Worm (Caenorhabditis elegans) whole organism, L4 larva: Measurements from ENCODE around the gene W05H9.4.
A peak's percentile ranks its signal among the peaks of the same experiment; 100 is the strongest.

Experiments
- F10B5.3 ChIP-seq: sonication (generic microtip); optimal IDR thresholded peaks from 2 replicates; lab custom pipeline; 2016; ENCODE audit warnings: mild to moderate bottlenecking, missing genetic modification characterization, missing compliant biosample characterization
- F26F4.8 ChIP-seq: fragments of 200-800 bp; sonication (Bioruptor generic); conservative IDR thresholded peaks from 2 replicates; pipeline ENCODE4 v1.3.6; 2022; ENCODE audit warnings: missing genetic modification characterization, missing compliant biosample characterization
- F44E2.7 ChIP-seq: fragments of 200-800 bp; sonication (Bioruptor generic); IDR thresholded peaks from 2 replicates; pipeline ENCODE4 v2.1.2; 2022; ENCODE audit warnings: missing genetic modification characterization, missing compliant biosample characterization
- Y105C5A.15 ChIP-seq: fragments of 200-800 bp; sonication (Bioruptor generic); IDR thresholded peaks from 2 replicates; pipeline ENCODE4 v1.3.6; 2022; ENCODE audit warnings: missing genetic modification characterization, missing compliant biosample characterization
- Y75B8A.6 ChIP-seq: fragments of 200-800 bp; sonication (Bioruptor generic); IDR thresholded peaks from 2 replicates; pipeline ENCODE4 v1.3.6; 2022; ENCODE audit warnings: missing genetic modification reagents, missing genetic modification characterization, missing compliant biosample characterization
- ZK337.2 ChIP-seq: fragments of 200-800 bp; sonication (Bioruptor generic); IDR thresholded peaks from 2 replicates; pipeline ENCODE4 v1.3.6; 2022; ENCODE audit warnings: missing genetic modification reagents, missing genetic modification characterization, missing compliant biosample characterization
- ZK546.5 ChIP-seq, 2 experiments: sonication (generic microtip); optimal IDR thresholded peaks; 2 replicates each; lab custom pipeline; 2017; ENCODE audit warnings: missing biosample characterization in 2 of 2, missing genetic modification characterization in 2 of 2
- arid-1 ChIP-seq: fragments of 200-800 bp; sonication (Bioruptor generic); conservative IDR thresholded peaks from 2 replicates; pipeline ENCODE4 v1.3.6; 2022; ENCODE audit warnings: missing genetic modification reagents, missing genetic modification characterization, missing compliant biosample characterization
- ceh-20 ChIP-seq: fragments of 200-800 bp; sonication (Bioruptor generic); IDR thresholded peaks from 2 replicates; pipeline ENCODE4 v1.3.6; 2022; ENCODE audit warnings: missing genetic modification reagents, missing genetic modification characterization, missing compliant biosample characterization
- ceh-82 ChIP-seq: sonication (generic microtip); optimal IDR thresholded peaks from 2 replicates; lab custom pipeline; 2017; ENCODE audit warnings: missing biosample characterization, missing genetic modification characterization
- ces-1 ChIP-seq: fragments of 150-350 bp; sonication (generic microtip); optimal IDR thresholded peaks from 4 replicates; lab custom pipeline; 2014; ENCODE audit warnings: missing biosample characterization, missing genetic modification reagents, missing genetic modification characterization
- ctbp-1 ChIP-seq: fragments of 200-800 bp; sonication (Bioruptor generic); IDR thresholded peaks from 2 replicates; pipeline ENCODE4 v1.3.6; 2022; ENCODE audit warnings: missing genetic modification reagents, missing genetic modification characterization, missing compliant biosample characterization
- daf-12 ChIP-seq: fragments of 150-350 bp; optimal IDR thresholded peaks from 2 replicates; lab custom pipeline; 2014; ENCODE audit warnings: missing biosample characterization, missing genetic modification reagents, missing genetic modification characterization
- daf-8 ChIP-seq: fragments of 200-800 bp; sonication (Bioruptor generic); IDR thresholded peaks from 2 replicates; pipeline ENCODE4 v1.3.6; 2022; ENCODE audit warnings: missing genetic modification characterization, missing compliant biosample characterization
- dmd-9 ChIP-seq: fragments of 200-800 bp; sonication (Bioruptor generic); IDR thresholded peaks from 2 replicates; pipeline ENCODE4 v1.3.6; 2022; ENCODE audit warnings: missing genetic modification reagents, missing genetic modification characterization, missing compliant biosample characterization
- dve-1 ChIP-seq: sonication (generic microtip); optimal IDR thresholded peaks from 2 replicates; lab custom pipeline; 2017; ENCODE audit warnings: antibody characterized with exemption, mild to moderate bottlenecking, missing genetic modification characterization, missing compliant biosample characterization; ENCODE audit not compliant: insufficient read depth
- egl-27 ChIP-seq: sonication (generic microtip); optimal IDR thresholded peaks from 3 replicates; lab custom pipeline; 2017; ENCODE audit warnings: missing biosample characterization, missing genetic modification reagents, missing genetic modification characterization
- egl-43 ChIP-seq: fragments of 200-800 bp; sonication (Bioruptor generic); IDR thresholded peaks from 2 replicates; pipeline ENCODE4 v1.3.6; 2022; ENCODE audit warnings: missing genetic modification reagents, missing genetic modification characterization, missing compliant biosample characterization
- gei-8 ChIP-seq: fragments of 200-800 bp; sonication (Bioruptor generic); optimal IDR thresholded peaks from 2 replicates; lab custom pipeline; 2018; ENCODE audit warnings: mild to moderate bottlenecking, missing genetic modification characterization, missing compliant biosample characterization
- hlh-11 ChIP-seq: fragments of 200-800 bp; sonication (Bioruptor generic); optimal IDR thresholded peaks from 2 replicates; lab custom pipeline; 2018; ENCODE audit warnings: mild to moderate bottlenecking, missing genetic modification characterization, missing compliant biosample characterization
- hmg-1.1 ChIP-seq: fragments of 200-800 bp; sonication (Bioruptor generic); IDR thresholded peaks from 2 replicates; pipeline ENCODE4 v1.3.6; 2022; ENCODE audit warnings: missing genetic modification reagents, missing genetic modification characterization, missing compliant biosample characterization
- jun-1 ChIP-seq: fragments of 150-350 bp; optimal IDR thresholded peaks from 2 replicates; lab custom pipeline; 2014; ENCODE audit warnings: missing biosample characterization, missing genetic modification reagents, missing genetic modification characterization
- lim-7 ChIP-seq: fragments of 200-800 bp; sonication (Bioruptor generic); IDR thresholded peaks from 2 replicates; pipeline ENCODE4 v1.3.6; 2022; ENCODE audit warnings: missing genetic modification characterization, missing compliant biosample characterization
- lin-1 ChIP-seq: fragments of 200-800 bp; sonication (Bioruptor generic); IDR thresholded peaks from 2 replicates; pipeline ENCODE4 v1.3.6; 2022; ENCODE audit warnings: missing genetic modification reagents, missing genetic modification characterization, missing compliant biosample characterization
- lin-13 ChIP-seq: fragments of 150-350 bp; optimal IDR thresholded peaks from 2 replicates; lab custom pipeline; 2014; ENCODE audit warnings: missing biosample characterization, missing genetic modification reagents, missing genetic modification characterization
- lin-15B ChIP-seq: fragments of 150-350 bp; sonication (generic microtip); optimal IDR thresholded peaks from 3 replicates; lab custom pipeline; 2014; ENCODE audit warnings: missing biosample characterization, missing genetic modification characterization
- lin-38 ChIP-seq: fragments of 200-800 bp; sonication (Bioruptor generic); IDR thresholded peaks from 2 replicates; pipeline ENCODE4 v1.3.6; 2022; ENCODE audit warnings: missing genetic modification reagents, missing genetic modification characterization, missing compliant biosample characterization
- lir-3 ChIP-seq: sonication (generic microtip); optimal IDR thresholded peaks from 2 replicates; lab custom pipeline; 2016; ENCODE audit warnings: mild to moderate bottlenecking, missing genetic modification characterization, missing compliant biosample characterization
- lsy-2 ChIP-seq, 2 experiments: fragments of 150-350 bp in 1 of 2; sonication (generic microtip) in 1 of 2; optimal IDR thresholded peaks; 2 replicates each; lab custom pipeline; 2014 to 2017; ENCODE audit warnings: missing biosample characterization in 2 of 2, missing genetic modification characterization in 2 of 2
- mdl-1 ChIP-seq, 2 experiments: fragments of 150-350 bp in 1 of 2; sonication (generic microtip) in 1 of 2; optimal IDR thresholded peaks; 2 replicates each; lab custom pipeline; 2014 to 2017; ENCODE audit warnings: missing biosample characterization in 2 of 2, missing genetic modification characterization in 2 of 2
- mdt-29 ChIP-seq: fragments of 200-800 bp; sonication (Bioruptor generic); IDR thresholded peaks from 2 replicates; pipeline ENCODE4 v1.3.6; 2022; ENCODE audit warnings: missing genetic modification reagents, missing genetic modification characterization, missing compliant biosample characterization
- mes-2 ChIP-seq: sonication (generic microtip); optimal IDR thresholded peaks from 2 replicates; lab custom pipeline; 2016; ENCODE audit warnings: missing genotype, mild to moderate bottlenecking, missing genetic modification characterization, missing compliant biosample characterization; ENCODE audit not compliant: poor library complexity, severe bottlenecking
- mxl-3 ChIP-seq: fragments of 200-800 bp; sonication (Bioruptor generic); optimal IDR thresholded peaks from 2 replicates; lab custom pipeline; 2018; ENCODE audit warnings: mild to moderate bottlenecking, missing genetic modification characterization, missing compliant biosample characterization
- nhr-237 ChIP-seq: sonication (generic microtip); optimal IDR thresholded peaks from 2 replicates; lab custom pipeline; 2017; ENCODE audit warnings: missing biosample characterization, missing genetic modification characterization
- nhr-41 ChIP-seq: fragments of 200-800 bp; sonication (Bioruptor generic); IDR thresholded peaks from 2 replicates; pipeline ENCODE4 v1.3.6; 2022; ENCODE audit warnings: missing genetic modification reagents, missing genetic modification characterization, missing compliant biosample characterization
- nhr-42 ChIP-seq: fragments of 200-800 bp; sonication (Bioruptor generic); IDR thresholded peaks from 2 replicates; pipeline ENCODE4 v1.3.6; 2022; ENCODE audit warnings: missing genetic modification characterization, missing compliant biosample characterization
- nhr-76 ChIP-seq: fragments of 150-350 bp; optimal IDR thresholded peaks from 2 replicates; lab custom pipeline; 2014; ENCODE audit warnings: missing biosample characterization, missing genetic modification characterization
- nhr-77 ChIP-seq: fragments of 150-350 bp; optimal IDR thresholded peaks from 2 replicates; lab custom pipeline; 2014; ENCODE audit warnings: missing biosample characterization, missing genetic modification characterization
- skn-1 ChIP-seq: fragments of 150-350 bp; optimal IDR thresholded peaks from 2 replicates; lab custom pipeline; 2014; ENCODE audit warnings: missing biosample characterization, missing genetic modification characterization
- snpc-4 ChIP-seq: fragments of 150-350 bp; optimal IDR thresholded peaks from 2 replicates; lab custom pipeline; 2014; ENCODE audit warnings: missing biosample characterization, missing genetic modification characterization
- spr-1 ChIP-seq: sonication (generic microtip); optimal IDR thresholded peaks from 2 replicates; lab custom pipeline; 2016; ENCODE audit warnings: mild to moderate bottlenecking, missing genetic modification characterization, missing compliant biosample characterization
- spr-3 ChIP-seq: fragments of 200-800 bp; sonication (Bioruptor generic); optimal IDR thresholded peaks from 2 replicates; lab custom pipeline; 2018; ENCODE audit warnings: mild to moderate bottlenecking, missing genetic modification characterization, missing compliant biosample characterization
- unc-130 ChIP-seq: sonication (generic microtip); optimal IDR thresholded peaks from 2 replicates; lab custom pipeline; 2016; ENCODE audit warnings: missing genetic modification reagents, missing genetic modification characterization, missing compliant biosample characterization
- vab-7 ChIP-seq: fragments of 200-800 bp; sonication (Bioruptor generic); IDR thresholded peaks from 2 replicates; pipeline ENCODE4 v1.3.6; 2022; ENCODE audit warnings: missing genetic modification reagents, missing genetic modification characterization, missing compliant biosample characterization
- zag-1 ChIP-seq: fragments of 150-350 bp; optimal IDR thresholded peaks from 2 replicates; lab custom pipeline; 2014; ENCODE audit warnings: missing biosample characterization, missing genetic modification characterization
- zfp-2 ChIP-seq: sonication (generic microtip); optimal IDR thresholded peaks from 2 replicates; lab custom pipeline; 2016; ENCODE audit warnings: mild to moderate bottlenecking, missing genetic modification characterization, missing compliant biosample characterization
- zfp-3 ChIP-seq: fragments of 200-800 bp; sonication (Bioruptor generic); conservative IDR thresholded peaks from 2 replicates; pipeline ENCODE4 v1.3.6; 2022; ENCODE audit warnings: missing genetic modification reagents, missing genetic modification characterization, missing compliant biosample characterization
- zip-11 ChIP-seq: fragments of 200-800 bp; sonication (Bioruptor generic); IDR thresholded peaks from 2 replicates; pipeline ENCODE4 v1.3.6; 2022; ENCODE audit warnings: missing genetic modification characterization, missing compliant biosample characterization
- ztf-11 ChIP-seq: fragments of 150-350 bp; optimal IDR thresholded peaks from 2 replicates; lab custom pipeline; 2014; ENCODE audit warnings: missing biosample characterization, missing genetic modification characterization

Gene W05H9.4

DNA sequence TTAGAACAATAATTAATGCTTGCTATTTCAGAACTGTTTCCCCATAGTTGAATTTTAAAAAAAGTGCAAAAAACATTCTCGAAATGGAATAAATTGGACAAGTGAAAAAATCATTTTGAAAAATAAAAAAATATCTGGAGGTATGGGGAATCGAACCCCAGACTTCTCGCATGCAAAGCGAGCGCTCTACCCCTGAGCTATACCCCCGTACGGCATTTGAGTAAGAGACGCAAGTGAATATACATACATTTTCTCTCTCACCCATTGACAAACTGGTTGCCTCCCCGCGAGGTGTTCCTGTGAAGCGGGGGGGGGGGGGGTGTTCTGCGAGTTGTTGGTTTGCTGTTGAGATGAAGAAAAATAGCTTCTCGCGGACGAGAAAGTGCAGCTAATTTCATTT is 28.7 kb downstream of the W05H9.4 start (continued):
- TF ChIP-seq ztf-11 (tag; lab: Kevin White, UChicago) (no peak), lin-38 (peak; percentile 83), jun-1 (tag; lab: Kevin White, UChicago) (no peak), skn-1 (tag; lab: Kevin White, UChicago) (no peak), ZK337.2 (GFP tag; lab: Robert Waterston, UW) (0 out of 2 replicates have a peak, but pooled peaks have one; percentile 66), mes-2 (tag; lab: Kevin White, UChicago) (peak; percentile 89), egl-27 (no peak), ZK546.5 (tag; optimal IDR thresholded peaks at IDR 0.05; lab: Kevin White, UChicago) (no peak), daf-12 (tag; lab: Kevin White, UChicago) (no peak), mdt-29 (GFP tag; lab: Robert Waterston, UW) (peak; percentile 72; the same call in 1 of the 2 replicates), zag-1 (no peak), F26F4.8 (GFP tag; lab: Robert Waterston, UW) (peak; percentile 90), zfp-3 (peak; percentile 61), unc-130 (GFP tag; lab: Kevin White, UChicago) (peak; percentile 10), F44E2.7 (peak; percentile 97), vab-7 (GFP tag; lab: Robert Waterston, UW) (peak; percentile 97), ces-1 (peak; percentile 36), nhr-237 (tag; lab: Kevin White, UChicago) (no peak), mdl-1 (tag; optimal IDR thresholded peaks at IDR 0.05; lab: Kevin White, UChicago) (peak in 1 of 2 experiments; percentile 56), Y75B8A.6 (GFP tag; lab: Robert Waterston, UW) (peak; percentile 93), spr-3 (GFP tag; lab: Kevin White, UChicago) (peak; percentile 45), ceh-82 (tag; lab: Kevin White, UChicago) (no peak), nhr-77 (no peak), F10B5.3 (tag; lab: Kevin White, UChicago) (peak; percentile 62), dmd-9 (GFP tag; lab: Robert Waterston, UW) (peak; percentile 79), zip-11 (GFP tag; lab: Robert Waterston, UW) (peak; percentile 55; the same call in 1 of the 2 replicates), ceh-20 (GFP tag; lab: Robert Waterston, UW) (peak; percentile 82), lin-13 (GFP tag; lab: Kevin White, UChicago) (peak; percentile 52), snpc-4 (tag; lab: Kevin White, UChicago) (no peak), hlh-11 (peak; percentile 57), ctbp-1 (GFP tag; lab: Robert Waterston, UW) (peak; percentile 86), nhr-41 (GFP tag; lab: Robert Waterston, UW) (peak; percentile 89), daf-8 (no peak), hmg-1.1 (GFP tag; lab: Robert Waterston, UW) (peak; percentile 95), nhr-42 (GFP tag; lab: Robert Waterston, UW) (peak; percentile 81), lim-7 (peak; percentile 99), Y105C5A.15 (peak; percentile 97), egl-43 (GFP tag; lab: Robert Waterston, UW) (peak; percentile 98), lsy-2 (tag; optimal IDR thresholded peaks at IDR 0.05; lab: Kevin White, UChicago) (no peak), zfp-2 (tag; lab: Kevin White, UChicago) (no peak), dve-1 (tag; lab: Kevin White, UChicago) (peak; percentile 62), mxl-3 (GFP tag; lab: Kevin White, UChicago) (peak; percentile 65), gei-8 (peak; percentile 76), nhr-76 (tag; lab: Kevin White, UChicago) (no peak), lin-15B (tag; lab: Kevin White, UChicago) (no peak), arid-1 (GFP tag; lab: Robert Waterston, UW) (peak; percentile 95), lir-3 (tag; lab: Kevin White, UChicago) (peak; percentile 67), lin-1 (0 out of 2 replicates have a peak, but pooled peaks have one; percentile 72), spr-1 (tag; lab: Kevin White, UChicago) (peak; percentile 79)
- TF ChIP-seq, all 104 proteins: peak for 69
